Worm (Caenorhabditis elegans): Measurements from ENCODE around the gene C49C8.8.
A peak's percentile ranks its signal among the peaks of the same experiment; 100 is the strongest.

ce11 chrIV:8691486-8691885 lies 39.6 kb downstream of the C49C8.8 start, which contains the start of the genes hst-1 and ints-6:
- TF ChIP-seq dao-5 (tag; optimal IDR thresholded peaks at IDR 0.05) (no peak), W03F9.2 (tag; optimal IDR thresholded peaks at IDR 0.05) (peak; percentile 65)
